Worm (Caenorhabditis elegans) whole organism, young adult: Measurements from ENCODE around the gene F38A1.9.

Experiments used
- B0019.2 ChIP-seq: fragments of 200-800 bp; sonication (Bioruptor generic); conservative IDR thresholded peaks from 2 replicates; pipeline ENCODE4 v1.3.6; 2022; ENCODE audit warnings: missing genetic modification reagents, missing genetic modification characterization, missing compliant biosample characterization
- B0035.1 ChIP-seq: sonication (generic microtip); optimal IDR thresholded peaks from 2 replicates; lab custom pipeline; 2016; ENCODE audit warnings: missing genetic modification characterization, mild to moderate bottlenecking, missing compliant biosample characterization, missing genotype, missing genetic modification reagents
- C06A6.2 ChIP-seq: fragments of 200-800 bp; sonication (Bioruptor generic); conservative IDR thresholded peaks from 2 replicates; pipeline ENCODE4 v1.3.6; 2022; ENCODE audit warnings: missing genetic modification characterization, missing compliant biosample characterization
- D2030.7 ChIP-seq: fragments of 200-800 bp; sonication (Bioruptor generic); IDR thresholded peaks from 2 replicates; pipeline ENCODE4 v1.3.6; 2022; ENCODE audit warnings: missing genetic modification reagents, missing genetic modification characterization, missing compliant biosample characterization
- F33H1.4 ChIP-seq: fragments of 200-800 bp; sonication (Bioruptor generic); IDR thresholded peaks from 2 replicates; pipeline ENCODE4 v1.3.6; 2022; ENCODE audit warnings: missing genetic modification reagents, missing genetic modification characterization, missing compliant biosample characterization
- F57C9.4 ChIP-seq: sonication (generic microtip); optimal IDR thresholded peaks from 2 replicates; lab custom pipeline; 2017; ENCODE audit warnings: mild to moderate bottlenecking, missing genetic modification characterization, missing compliant biosample characterization
- K11D2.4 ChIP-seq: fragments of 200-800 bp; sonication (Bioruptor generic); IDR thresholded peaks from 2 replicates; pipeline ENCODE4 v1.3.6; 2022; ENCODE audit warnings: missing genetic modification reagents, missing genetic modification characterization, missing compliant biosample characterization
- T26A5.8 ChIP-seq: sonication (generic microtip); optimal IDR thresholded peaks from 2 replicates; lab custom pipeline; 2016; ENCODE audit warnings: missing genetic modification characterization, missing compliant biosample characterization
- Y53G8AR.9 ChIP-seq: fragments of 200-800 bp; sonication (Bioruptor generic); conservative IDR thresholded peaks from 2 replicates; pipeline ENCODE4 v1.3.6; 2022; ENCODE audit warnings: missing genetic modification reagents, missing genetic modification characterization, missing compliant biosample characterization
- Y79H2A.3 ChIP-seq: fragments of 200-800 bp; sonication (Bioruptor generic); conservative IDR thresholded peaks from 2 replicates; pipeline ENCODE4 v1.3.6; 2022; ENCODE audit warnings: missing genetic modification reagents, missing genetic modification characterization, missing compliant biosample characterization
- athp-1 ChIP-seq: sonication (generic microtip); optimal IDR thresholded peaks from 2 replicates; lab custom pipeline; 2017; ENCODE audit warnings: mild to moderate bottlenecking, missing genetic modification characterization, missing compliant biosample characterization
- attf-5 ChIP-seq: fragments of 200-800 bp; sonication (Bioruptor generic); optimal IDR thresholded peaks from 2 replicates; lab custom pipeline; 2018; ENCODE audit warnings: mild to moderate bottlenecking, missing genetic modification characterization, missing compliant biosample characterization
- bed-1 ChIP-seq: fragments of 200-800 bp; sonication (Bioruptor generic); IDR thresholded peaks from 2 replicates; pipeline ENCODE4 v1.3.6; 2022; ENCODE audit warnings: missing genetic modification reagents, missing genetic modification characterization, missing compliant biosample characterization
- bed-2 ChIP-seq: fragments of 200-800 bp; sonication (Bioruptor generic); IDR thresholded peaks from 2 replicates; pipeline ENCODE4 v1.3.6; 2022; ENCODE audit warnings: missing genetic modification reagents, missing genetic modification characterization, missing compliant biosample characterization
- cebp-1 ChIP-seq, 2 experiments: fragments of 200-800 bp in 1 of 2; sonication (Bioruptor generic) in 1 of 2; sonication (generic microtip) in 1 of 2; IDR thresholded peaks in 1 of 2; optimal IDR thresholded peaks in 1 of 2; 2 replicates each; pipeline versions ENCODE4 v1.3.6 to Lab custom; 2017 to 2022; ENCODE audit warnings: missing compliant biosample characterization in 2 of 2, missing genetic modification characterization in 2 of 2, mild to moderate bottlenecking in 1 of 2, missing genetic modification reagents in 1 of 2, moderate library complexity in 1 of 2
- ceh-100 ChIP-seq: fragments of 200-800 bp; sonication (Bioruptor generic); IDR thresholded peaks from 2 replicates; pipeline ENCODE4 v1.3.6; 2022; ENCODE audit warnings: missing genetic modification reagents, missing genetic modification characterization, missing compliant biosample characterization
- ceh-27 ChIP-seq: fragments of 200-800 bp; sonication (Bioruptor generic); optimal IDR thresholded peaks from 2 replicates; lab custom pipeline; 2018; ENCODE audit warnings: mild to moderate bottlenecking, missing genetic modification characterization, moderate library complexity, missing compliant biosample characterization
- ceh-91 ChIP-seq: fragments of 200-800 bp; sonication (Bioruptor generic); IDR thresholded peaks from 2 replicates; pipeline ENCODE4 v1.3.6; 2022; ENCODE audit warnings: missing genetic modification reagents, missing genetic modification characterization, missing compliant biosample characterization
- die-1 ChIP-seq: sonication (generic microtip); optimal IDR thresholded peaks from 2 replicates; lab custom pipeline; 2016; ENCODE audit warnings: missing genotype, mild to moderate bottlenecking, missing genetic modification characterization, missing compliant biosample characterization
- dpl-1 ChIP-seq: fragments of 150-350 bp; optimal IDR thresholded peaks from 2 replicates; lab custom pipeline; 2014; ENCODE audit warnings: missing biosample characterization, missing genetic modification reagents, missing genetic modification characterization
- efl-1 ChIP-seq: fragments of 150-350 bp; optimal IDR thresholded peaks from 2 replicates; lab custom pipeline; 2014; ENCODE audit warnings: missing biosample characterization, missing genetic modification reagents, missing genetic modification characterization
- him-1 ChIP-seq: sonication (generic microtip); optimal IDR thresholded peaks from 2 replicates; lab custom pipeline; 2016; ENCODE audit warnings: missing genotype, missing genetic modification reagents, missing genetic modification characterization, missing compliant biosample characterization
- hlh-26 ChIP-seq: fragments of 200-800 bp; sonication (Bioruptor generic); conservative IDR thresholded peaks from 2 replicates; pipeline ENCODE4 v1.3.6; 2022; ENCODE audit warnings: missing genetic modification reagents, missing genetic modification characterization, missing compliant biosample characterization
- hmg-1.2 ChIP-seq: fragments of 200-800 bp; sonication (Bioruptor generic); IDR thresholded peaks from 2 replicates; pipeline ENCODE4 v1.3.6; 2022; ENCODE audit warnings: missing genetic modification reagents, missing genetic modification characterization, missing compliant biosample characterization
- lin-26 ChIP-seq: fragments of 200-800 bp; sonication (Bioruptor generic); IDR thresholded peaks from 2 replicates; pipeline ENCODE4 v1.3.6; 2022; ENCODE audit warnings: missing genetic modification reagents, missing genetic modification characterization, missing compliant biosample characterization
- lin-35 ChIP-seq, 3 experiments: fragments of 150-350 bp in 2 of 3; sonication (generic microtip) in 1 of 3; optimal IDR thresholded peaks; 2 replicates each; lab custom pipeline; 2014 to 2018; ENCODE audit warnings: missing biosample characterization in 3 of 3, missing genetic modification characterization in 3 of 3, missing genetic modification reagents in 3 of 3
- lin-54 ChIP-seq: fragments of 200-800 bp; sonication (Bioruptor generic); optimal IDR thresholded peaks from 2 replicates; lab custom pipeline; 2018; ENCODE audit warnings: mild to moderate bottlenecking, missing genetic modification characterization, missing compliant biosample characterization
- lsl-1 ChIP-seq: fragments of 200-800 bp; sonication (Bioruptor generic); optimal IDR thresholded peaks from 2 replicates; lab custom pipeline; 2018; ENCODE audit warnings: mild to moderate bottlenecking, missing genetic modification characterization, moderate library complexity, missing compliant biosample characterization
- madf-3 ChIP-seq: fragments of 200-800 bp; sonication (Bioruptor generic); IDR thresholded peaks from 2 replicates; pipeline ENCODE4 v1.3.6; 2022; ENCODE audit warnings: missing genetic modification reagents, missing genetic modification characterization, missing compliant biosample characterization
- madf-6 ChIP-seq: fragments of 200-800 bp; sonication (Bioruptor generic); IDR thresholded peaks from 2 replicates; pipeline ENCODE4 v1.3.6; 2022; ENCODE audit warnings: missing genetic modification reagents, missing genetic modification characterization, missing compliant biosample characterization
- madf-8 ChIP-seq: fragments of 200-800 bp; sonication (Bioruptor generic); conservative IDR thresholded peaks from 2 replicates; pipeline ENCODE4 v1.3.6; 2022; ENCODE audit warnings: missing genetic modification reagents, missing genetic modification characterization, missing compliant biosample characterization
- mcd-1 ChIP-seq: fragments of 200-800 bp; sonication (Bioruptor generic); IDR thresholded peaks from 2 replicates; pipeline ENCODE4 v1.3.6; 2022; ENCODE audit warnings: missing genetic modification reagents, missing genetic modification characterization, missing compliant biosample characterization
- mel-28 ChIP-seq: sonication (generic microtip); optimal IDR thresholded peaks from 2 replicates; lab custom pipeline; 2016; ENCODE audit warnings: borderline replicate concordance, mild to moderate bottlenecking, missing genetic modification characterization, missing compliant biosample characterization
- nfya-2 ChIP-seq: fragments of 200-800 bp; sonication (Bioruptor generic); IDR thresholded peaks from 2 replicates; pipeline ENCODE4 v1.3.6; 2022; ENCODE audit warnings: missing genetic modification reagents, missing genetic modification characterization, missing compliant biosample characterization
- nhr-27 ChIP-seq: fragments of 200-800 bp; sonication (Bioruptor generic); optimal IDR thresholded peaks from 2 replicates; lab custom pipeline; 2018; ENCODE audit warnings: mild to moderate bottlenecking, missing genetic modification characterization, moderate library complexity, missing compliant biosample characterization
- pha-4 ChIP-seq: fragments of 150-350 bp; sonication (generic microtip); optimal IDR thresholded peaks from 2 replicates; lab custom pipeline; 2014; ENCODE audit warnings: missing biosample characterization, missing genetic modification reagents, missing genetic modification characterization
- rec-8 ChIP-seq, 2 experiments: sonication (generic microtip); optimal IDR thresholded peaks; 2 replicates each; lab custom pipeline; 2016; ENCODE audit warnings: mild to moderate bottlenecking in 2 of 2, missing genetic modification characterization in 2 of 2, missing genetic modification reagents in 2 of 2, missing genotype in 2 of 2, missing biosample characterization in 1 of 2, missing compliant biosample characterization in 1 of 2, moderate library complexity in 1 of 2
- repo-1 ChIP-seq: sonication (generic microtip); optimal IDR thresholded peaks from 2 replicates; lab custom pipeline; 2017; ENCODE audit warnings: mild to moderate bottlenecking, missing genetic modification characterization, missing compliant biosample characterization
- rpc-1 ChIP-seq, 2 experiments: fragments of 150-350 bp in 1 of 2; sonication (generic microtip) in 1 of 2; optimal IDR thresholded peaks; 2 replicates each; lab custom pipeline; 2014 to 2018; ENCODE audit warnings: missing biosample characterization in 1 of 2, missing genetic modification characterization in 1 of 2, missing genetic modification reagents in 1 of 2, missing genotype in 1 of 2
- sdz-38 ChIP-seq: sonication (generic microtip); optimal IDR thresholded peaks from 2 replicates; lab custom pipeline; 2016; ENCODE audit warnings: missing genotype, missing genetic modification characterization, missing compliant biosample characterization
- snpc-1.1 ChIP-seq: sonication (generic microtip); optimal IDR thresholded peaks from 2 replicates; lab custom pipeline; 2017; ENCODE audit warnings: missing genetic modification characterization, mild to moderate bottlenecking, missing compliant biosample characterization, antibody characterized with exemption, moderate library complexity, missing genotype, missing genetic modification reagents; ENCODE audit not compliant: insufficient read depth
- somi-1 ChIP-seq: fragments of 200-800 bp; sonication (Bioruptor generic); optimal IDR thresholded peaks from 2 replicates; lab custom pipeline; 2018; ENCODE audit warnings: mild to moderate bottlenecking, missing genetic modification characterization, missing compliant biosample characterization
- tbp1 ChIP-seq: fragments of 200-800 bp; sonication (Bioruptor generic); optimal IDR thresholded peaks from 2 replicates; lab custom pipeline; 2018; ENCODE audit warnings: mild to moderate bottlenecking, missing genetic modification characterization, missing compliant biosample characterization
- tlf-1 ChIP-seq: fragments of 200-800 bp; sonication (Bioruptor generic); optimal IDR thresholded peaks from 2 replicates; lab custom pipeline; 2018; ENCODE audit warnings: mild to moderate bottlenecking, missing genetic modification characterization, missing compliant biosample characterization
- xnd-1 ChIP-seq: sonication (generic microtip); optimal IDR thresholded peaks from 2 replicates; lab custom pipeline; 2016; ENCODE audit warnings: missing genotype, missing genetic modification reagents, missing genetic modification characterization, missing compliant biosample characterization
- zfh-2 ChIP-seq: fragments of 200-800 bp; sonication (Bioruptor generic); conservative IDR thresholded peaks from 2 replicates; pipeline ENCODE4 v1.3.6; 2022; ENCODE audit warnings: missing genetic modification reagents, missing genetic modification characterization, missing compliant biosample characterization

Gene F38A1.9

ce11 chrIV:1275910-1276309 lies 30.8 kb upstream of the F38A1.9 start:
- TF ChIP-seq Y53G8AR.9, result no peak
- no peak for TF ChIP-seq attf-5 (GFP tag; lab: Kevin White, UChicago)
- TF ChIP-seq ceh-100 (GFP tag; lab: Robert Waterston, UW), result no peak
- TF ChIP-seq mcd-1, result 0 out of 2 replicates have a peak, but pooled peaks have one; percentile 11
- TF ChIP-seq bed-1 (GFP tag; lab: Robert Waterston, UW), result no peak
- no peak for TF ChIP-seq ceh-91 (GFP tag; lab: Robert Waterston, UW)
- no peak for TF ChIP-seq madf-3 (GFP tag; lab: Robert Waterston, UW)
- TF ChIP-seq repo-1 (tag; lab: Kevin White, UChicago), result no peak
- no peak for TF ChIP-seq xnd-1 (tag; lab: Kevin White, UChicago)
- TF ChIP-seq F33H1.4 (GFP tag; lab: Robert Waterston, UW), result no peak
- no peak for TF ChIP-seq B0035.1 (tag; lab: Kevin White, UChicago)
- TF ChIP-seq Y79H2A.3 (GFP tag; lab: Robert Waterston, UW), result no peak
- no peak for TF ChIP-seq hmg-1.2 (GFP tag; lab: Robert Waterston, UW)
- TF ChIP-seq cebp-1 (GFP tag; IDR thresholded peaks at IDR 0.05; lab: Robert Waterston, UW), result no peak
- TF ChIP-seq cebp-1 (tag; optimal IDR thresholded peaks at IDR 0.05; lab: Kevin White, UChicago), result peak; percentile 82
- TF ChIP-seq nfya-2 (GFP tag; lab: Robert Waterston, UW), result no peak
- no peak for TF ChIP-seq rec-8 (tag; optimal IDR thresholded peaks at IDR 0.05; lab: Kevin White, UChicago)
- peak; percentile 18 for TF ChIP-seq lin-54 (GFP tag; lab: Kevin White, UChicago)
- TF ChIP-seq nhr-27, result no peak
- TF ChIP-seq lin-26 (GFP tag; lab: Robert Waterston, UW), result no peak
- no peak for TF ChIP-seq pha-4 (tag; lab: Kevin White, UChicago)
- TF ChIP-seq F57C9.4 (tag; lab: Kevin White, UChicago), result no peak
- TF ChIP-seq efl-1 (GFP tag; lab: Kevin White, UChicago), result no peak
- TF ChIP-seq tbp1, result no peak
- no peak for TF ChIP-seq rpc-1 (optimal IDR thresholded peaks at IDR 0.05; lab: Kevin White, UChicago)
- no peak for TF ChIP-seq rpc-1 (tag; optimal IDR thresholded peaks at IDR 0.05; lab: Kevin White, UChicago)
- no peak for TF ChIP-seq lin-35 (GFP tag; optimal IDR thresholded peaks at IDR 0.05; lab: Kevin White, UChicago)
- no peak for TF ChIP-seq snpc-1.1
- no peak for TF ChIP-seq madf-8 (GFP tag; lab: Robert Waterston, UW)
- no peak for TF ChIP-seq hlh-26 (GFP tag; lab: Robert Waterston, UW)
- no peak for TF ChIP-seq him-1 (tag; lab: Kevin White, UChicago)
- no peak for TF ChIP-seq athp-1
- TF ChIP-seq lsl-1 (GFP tag; lab: Kevin White, UChicago), result peak; percentile 63
- no peak for TF ChIP-seq T26A5.8 (tag; lab: Kevin White, UChicago)
- no peak for TF ChIP-seq K11D2.4 (GFP tag; lab: Robert Waterston, UW)
- TF ChIP-seq C06A6.2 (GFP tag; lab: Robert Waterston, UW), result no peak
- TF ChIP-seq B0019.2 (GFP tag; lab: Robert Waterston, UW), result peak; percentile 89
- no peak for TF ChIP-seq bed-2 (GFP tag; lab: Robert Waterston, UW)
- no peak for TF ChIP-seq dpl-1 (GFP tag; lab: Kevin White, UChicago)

- TF ChIP-seq die-1 (tag; lab: Kevin White, UChicago) (no peak), mel-28 (tag; lab: Kevin White, UChicago) (no peak), B0019.2 (GFP tag; lab: Robert Waterston, UW) (0 out of 2 replicates have a peak, but pooled peaks have one; percentile 24), cebp-1 (GFP tag; IDR thresholded peaks at IDR 0.05; lab: Robert Waterston, UW) (peak; percentile 63; the same call in 1 of the 2 replicates), cebp-1 (tag; optimal IDR thresholded peaks at IDR 0.05; lab: Kevin White, UChicago) (peak; percentile 92), ceh-100 (GFP tag; lab: Robert Waterston, UW) (0 out of 2 replicates have a peak, but pooled peaks have one; percentile 10), zfh-2 (GFP tag; lab: Robert Waterston, UW) (peak; percentile 88), tlf-1 (GFP tag; lab: Kevin White, UChicago) (no peak), lin-35 (GFP tag; optimal IDR thresholded peaks at IDR 0.05; lab: Kevin White, UChicago) (peak in 1 of 3 experiments; percentile 51), F33H1.4 (GFP tag; lab: Robert Waterston, UW) (peak; percentile 48), K11D2.4 (GFP tag; lab: Robert Waterston, UW) (no peak), attf-5 (GFP tag; lab: Kevin White, UChicago) (peak; percentile 87), madf-6 (GFP tag; lab: Robert Waterston, UW) (peak; percentile 67), sdz-38 (tag; lab: Kevin White, UChicago) (no peak), somi-1 (GFP tag; lab: Kevin White, UChicago) (no peak), ceh-27 (GFP tag; lab: Kevin White, UChicago) (peak; percentile 9), nfya-2 (GFP tag; lab: Robert Waterston, UW) (no peak), D2030.7 (peak; percentile 49)
These were observed 29.4 kb upstream of the F38A1.9 start, which contains the start of gene C09E9.1 for ce11 chrIV:1274583-1274982. C09E9.1 (plus strand) TSS chrIV:1274868.
